Worm (Caenorhabditis elegans) whole organism, dauer: ENCODE results near the gene Y32B12B.1.
"Not testable (repeated sequence)": the region's sequence is repeated elsewhere in the genome, so short reads cannot be mapped to it uniquely, and the experiment has no call there.

ENCODE experiments used
- unc-62 ChIP-seq: sonication (generic microtip); optimal IDR thresholded peaks from 2 replicates; lab custom pipeline; 2017; ENCODE audit warnings: missing biosample characterization, missing genetic modification reagents, missing genetic modification characterization

The Y32B12B.1 gene

ce11 chrV:16536701-16537100, at the start of gene Y32B12B.1:
Gene Y32B12B.1, plus strand, starts transcription at chrV:16537001.
- TF ChIP-seq unc-62 (GFP tag; lab: Kevin White, UChicago) = no peak

DNA sequence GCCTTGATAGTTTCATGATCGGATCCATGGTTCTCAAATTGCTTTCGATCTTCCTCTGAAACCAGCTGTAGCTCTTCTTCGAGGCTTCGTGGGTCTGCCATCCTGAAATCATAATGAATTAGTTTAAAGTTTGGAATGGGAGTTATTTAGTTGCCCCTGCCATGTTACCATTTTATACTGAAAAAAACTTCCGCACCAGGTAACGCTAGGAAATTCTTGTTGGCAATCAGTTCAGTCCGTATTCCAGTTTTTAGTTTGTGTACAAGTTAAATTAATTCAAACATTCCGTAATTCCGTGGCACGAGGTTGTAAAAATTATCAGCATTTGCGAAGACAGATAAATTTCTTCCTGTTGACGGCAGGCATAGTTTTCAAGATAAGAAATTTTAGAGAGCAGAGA, 49.3 kb upstream of the Y32B12B.1 start, which contains the start of gene Y32B12A.5:
Gene Y32B12A.5, minus strand, starts transcription at position 101 of the 400 bp plus-strand sequence.
- TF ChIP-seq unc-62 (GFP tag; lab: Kevin White, UChicago) = no peak

DNA sequence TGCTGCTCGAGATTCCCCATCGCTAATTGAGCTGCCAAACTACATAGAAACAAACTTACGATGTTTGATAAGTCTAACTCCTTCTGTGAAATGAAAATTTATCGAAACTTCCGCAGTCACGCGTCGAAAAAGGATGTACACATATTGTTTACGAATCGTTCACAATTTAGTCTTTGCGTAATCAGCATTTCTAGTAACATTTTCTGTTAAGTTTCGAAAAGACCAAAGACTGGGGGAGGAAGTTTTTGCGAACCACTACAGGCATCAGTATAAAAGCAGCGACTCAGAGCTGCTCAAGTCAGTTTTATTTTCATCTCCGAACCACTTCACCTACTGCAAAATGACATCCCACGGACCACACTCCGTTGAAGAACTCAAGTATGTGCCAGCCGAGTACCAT, 48.6 kb upstream of the Y32B12B.1 start, which contains the start of gene sqst-4:
Gene sqst-4, plus strand, starts transcription at position 301 of the 400 bp plus-strand sequence.
- TF ChIP-seq unc-62 (GFP tag; lab: Kevin White, UChicago) = no peak

DNA sequence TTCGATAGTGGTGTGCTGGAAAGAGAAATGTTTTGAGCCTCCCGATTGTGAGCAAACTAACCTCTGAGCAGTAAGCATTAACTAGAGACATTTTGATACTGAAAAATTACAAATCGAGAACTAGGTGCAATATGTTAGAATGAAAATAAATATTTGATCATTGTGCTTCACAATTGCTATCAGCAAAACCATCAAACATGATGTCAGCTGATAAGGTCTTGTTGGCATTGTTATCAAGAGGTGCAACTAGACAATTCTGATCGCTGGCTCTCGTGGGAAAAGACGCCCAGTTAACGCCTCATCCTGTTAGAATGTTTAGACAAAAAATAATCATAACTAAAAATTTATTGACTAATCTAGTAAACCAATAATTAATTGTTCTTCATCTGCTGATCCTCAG, 42.4 kb upstream of the Y32B12B.1 start, which contains the start of gene comt-2:
Gene comt-2, minus strand, starts transcription at position 131 of the 400 bp plus-strand sequence.
- TF ChIP-seq unc-62 (GFP tag; lab: Kevin White, UChicago) = no peak

DNA sequence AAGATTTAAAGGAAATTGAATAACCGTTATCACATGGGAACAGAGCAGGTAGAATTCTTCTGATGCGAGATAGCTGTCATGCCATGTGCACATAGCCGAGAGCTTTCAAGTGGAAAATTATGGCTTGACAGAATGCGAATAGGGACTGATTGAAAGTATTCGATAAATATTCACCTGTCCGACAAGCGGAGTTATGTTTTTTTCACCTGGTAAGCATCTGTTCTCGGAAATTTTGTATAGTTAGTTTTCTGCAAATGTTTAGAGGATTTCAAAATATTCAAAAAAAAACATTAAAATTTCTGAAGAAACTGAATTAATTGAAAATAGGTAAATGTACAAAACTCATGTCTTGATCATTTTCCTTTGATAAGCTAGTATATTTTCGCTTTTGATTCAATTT, 39.3 kb upstream of the Y32B12B.1 start, which contains the start of gene srh-136:
Gene srh-136, minus strand, starts transcription at position 93 of the 400 bp plus-strand sequence.
- TF ChIP-seq unc-62 (GFP tag; lab: Kevin White, UChicago) = no peak

ce11 chrV:16499006-16499405, 37.8 kb upstream of the Y32B12B.1 start, which contains the start of gene F36D3.1:
Gene F36D3.1, plus strand, starts transcription at chrV:16499352.
- TF ChIP-seq unc-62 (GFP tag; lab: Kevin White, UChicago) = no peak

- TF ChIP-seq unc-62 (GFP tag; lab: Kevin White, UChicago) = no peak
Measured at ce11 chrV:16503164-16503563, 33.6 kb upstream of the Y32B12B.1 start, which contains the start of gene F36D3.14. Gene F36D3.14, minus strand, starts transcription at chrV:16503264.

DNA sequence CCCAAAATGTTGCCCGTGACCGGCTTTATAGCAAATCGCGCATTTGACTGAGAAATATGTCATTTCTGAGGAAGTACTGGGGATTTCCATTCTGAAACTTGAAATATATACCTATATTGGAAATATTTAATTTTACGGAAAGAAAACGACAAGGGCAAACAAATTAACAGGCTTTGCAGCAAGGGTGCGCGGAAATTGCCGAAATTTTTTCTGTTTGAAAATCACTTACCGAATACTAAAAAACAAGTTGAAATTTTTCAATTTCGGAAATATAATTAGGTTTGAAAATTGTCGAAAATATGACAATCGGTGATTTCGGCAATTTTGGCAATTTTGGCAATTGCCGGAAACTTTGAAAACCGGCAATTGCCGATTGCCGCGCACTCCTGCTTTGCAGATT, 31.0 kb upstream of the Y32B12B.1 start, which contains the start of gene nhr-54:
Gene nhr-54, minus strand, starts transcription at position 101 of the 400 bp plus-strand sequence.
- TF ChIP-seq unc-62 (GFP tag; lab: Kevin White, UChicago) = no peak

DNA sequence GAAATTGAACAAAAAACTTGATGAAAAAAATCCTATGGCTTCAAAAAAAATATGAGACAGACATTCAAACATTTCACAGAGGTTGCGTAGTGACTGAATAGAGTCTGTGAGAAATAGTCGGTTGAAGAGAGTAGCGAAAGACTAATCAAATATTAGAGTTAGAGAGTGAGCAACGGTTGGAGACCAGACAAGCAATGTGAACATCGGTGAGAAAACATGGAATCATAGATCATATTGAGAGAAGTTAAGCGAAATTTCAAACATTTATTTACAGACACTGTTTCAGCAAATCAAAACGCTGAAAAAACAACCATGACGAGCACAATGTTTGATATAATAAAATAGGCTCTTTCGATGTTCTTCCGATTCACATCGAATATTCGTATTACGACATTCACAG, 30.2 kb upstream of the Y32B12B.1 start:
- TF ChIP-seq unc-62 (GFP tag; lab: Kevin White, UChicago) = no peak

ce11 chrV:16508667-16509066, 28.1 kb upstream of the Y32B12B.1 start, which contains the start of gene srr-3:
Gene srr-3, minus strand, starts transcription at chrV:16508767.
- no peak for TF ChIP-seq unc-62 (GFP tag; lab: Kevin White, UChicago)

- TF ChIP-seq unc-62 (GFP tag; lab: Kevin White, UChicago) = not testable (repeated sequence)
Measured at ce11 chrV:16515140-16515539, 21.7 kb upstream of the Y32B12B.1 start, which contains the start of gene F36D3.5. Gene F36D3.5, minus strand, starts transcription at chrV:16515240.

DNA sequence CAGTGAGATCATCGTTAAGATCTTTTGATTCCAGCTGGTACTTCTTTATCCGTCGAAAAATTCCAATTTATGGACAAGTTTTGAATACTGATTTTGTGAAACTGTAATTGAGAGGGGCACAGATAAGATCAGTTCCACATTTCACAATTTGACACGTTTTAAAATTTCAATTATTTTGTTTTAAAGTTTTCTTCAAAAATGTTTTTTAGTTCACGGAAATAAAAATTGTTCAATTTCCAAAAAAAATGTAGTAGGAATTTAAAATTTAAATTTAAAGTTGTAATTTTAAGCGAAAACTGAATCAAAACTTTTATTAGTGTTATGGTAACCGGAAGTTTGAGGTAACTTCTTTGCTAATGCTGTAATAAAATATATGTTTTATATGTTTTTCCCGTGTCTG, 19.2 kb upstream of the Y32B12B.1 start, which contains the start of gene F36D3.4:
Gene F36D3.4, minus strand, starts transcription at position 101 of the 400 bp plus-strand sequence.
- no peak for TF ChIP-seq unc-62 (GFP tag; lab: Kevin White, UChicago)

- no peak for TF ChIP-seq unc-62 (GFP tag; lab: Kevin White, UChicago)
Measured at ce11 chrV:16522242-16522641, 14.6 kb upstream of the Y32B12B.1 start, which contains the start of gene srw-34. Gene srw-34, minus strand, starts transcription at chrV:16522342.

- TF ChIP-seq unc-62 (GFP tag; lab: Kevin White, UChicago) = no peak
Measured at ce11 chrV:16526858-16527257, 9.9 kb upstream of the Y32B12B.1 start, which contains the start of gene F36D3.8. Gene F36D3.8, plus strand, starts transcription at chrV:16527158.

- TF ChIP-seq unc-62 (GFP tag; lab: Kevin White, UChicago) = no peak
Measured at ce11 chrV:16527796-16528195, 9.0 kb upstream of the Y32B12B.1 start, which contains the start of gene F36D3.16. Gene F36D3.16, plus strand, starts transcription at chrV:16528096.

DNA sequence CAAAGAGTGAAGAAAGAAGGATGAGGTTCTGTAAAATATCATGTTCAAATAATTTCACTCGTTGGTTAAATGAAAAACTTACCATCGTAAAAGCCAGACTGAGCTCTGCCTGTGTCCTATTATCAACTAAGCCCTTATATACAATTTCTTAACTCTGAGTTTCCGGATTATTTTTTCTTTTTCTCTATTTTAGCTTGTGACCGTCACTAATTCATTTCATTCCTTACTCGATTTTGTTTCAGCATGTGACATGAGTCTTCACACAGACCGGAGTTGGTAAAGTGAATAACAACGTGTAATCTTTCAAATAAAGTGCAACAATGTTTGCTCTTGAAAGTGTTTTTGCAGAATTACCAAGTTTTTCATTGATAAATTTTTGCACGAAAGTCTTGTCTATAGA, 2.8 kb upstream of the Y32B12B.1 start, which contains the start of gene cpr-2:
Gene cpr-2, minus strand, starts transcription at position 101 of the 400 bp plus-strand sequence.
- no peak for TF ChIP-seq unc-62 (GFP tag; lab: Kevin White, UChicago)

DNA sequence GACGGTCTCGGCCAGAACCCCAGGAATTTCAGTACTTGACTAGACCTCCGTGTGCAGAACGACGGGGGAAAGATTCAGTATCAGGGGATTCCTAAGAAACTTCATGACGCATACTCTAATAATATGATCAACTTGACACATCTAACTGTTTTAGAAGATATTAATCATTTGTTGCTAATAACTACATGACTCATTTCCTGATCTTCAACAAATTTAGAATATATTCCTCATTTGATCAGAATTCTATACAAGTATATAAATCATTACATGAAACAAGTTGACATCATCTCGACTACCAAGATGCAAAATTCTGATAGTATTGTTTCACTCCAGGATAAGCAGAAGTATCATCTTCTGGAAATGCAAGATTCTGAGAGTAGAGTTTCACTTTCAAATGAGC, 1.6 kb upstream of the Y32B12B.1 start, which contains the start of gene Y32B12B.8:
Gene Y32B12B.8, plus strand, starts transcription at position 301 of the 400 bp plus-strand sequence.
- TF ChIP-seq unc-62 (GFP tag; lab: Kevin White, UChicago) = no peak
